Worm (Caenorhabditis elegans) whole organism, mixed stage, embryonic: Measurements from ENCODE around the gene T05B4.13.

ENCODE experiments used
- bed-3 ChIP-seq: fragments of 200-800 bp; sonication (Bioruptor generic); optimal IDR thresholded peaks from 3 replicates; lab custom pipeline; 2018; ENCODE audit warnings: mild to moderate bottlenecking, missing genetic modification characterization, moderate library complexity, missing compliant biosample characterization
- blmp-1 ChIP-seq: fragments of 150-350 bp; optimal IDR thresholded peaks from 2 replicates; lab custom pipeline; 2014; ENCODE audit warnings: missing biosample characterization, missing genetic modification characterization
- ceh-39 ChIP-seq: fragments of 150-350 bp; optimal IDR thresholded peaks from 2 replicates; lab custom pipeline; 2014; ENCODE audit warnings: missing biosample characterization, missing genetic modification characterization
- ceh-43 ChIP-seq: fragments of 200-800 bp; sonication (Bioruptor generic); optimal IDR thresholded peaks from 2 replicates; lab custom pipeline; 2018; ENCODE audit warnings: mild to moderate bottlenecking, missing genetic modification characterization, moderate library complexity, missing compliant biosample characterization
- ceh-83 ChIP-seq: fragments of 200-800 bp; sonication (Bioruptor generic); optimal IDR thresholded peaks from 2 replicates; lab custom pipeline; 2018; ENCODE audit warnings: mild to moderate bottlenecking, missing genetic modification characterization, missing compliant biosample characterization
- ces-1 ChIP-seq: fragments of 150-350 bp; optimal IDR thresholded peaks from 2 replicates; lab custom pipeline; 2014; ENCODE audit warnings: missing biosample characterization, missing genetic modification reagents, missing genetic modification characterization
- cnd-1 ChIP-seq: fragments of 200-800 bp; sonication (Bioruptor generic); optimal IDR thresholded peaks from 2 replicates; lab custom pipeline; 2018; ENCODE audit warnings: mild to moderate bottlenecking, missing genetic modification characterization, missing compliant biosample characterization
- drap-1 ChIP-seq: fragments of 200-800 bp; sonication (Bioruptor generic); optimal IDR thresholded peaks from 3 replicates; lab custom pipeline; 2018; ENCODE audit warnings: mild to moderate bottlenecking, missing genetic modification characterization, missing compliant biosample characterization
- elt-3 ChIP-seq: fragments of 150-350 bp; optimal IDR thresholded peaks from 2 replicates; lab custom pipeline; 2014; ENCODE audit warnings: missing biosample characterization, missing genetic modification characterization
- flh-1 ChIP-seq: fragments of 200-800 bp; sonication (Bioruptor generic); optimal IDR thresholded peaks from 2 replicates; lab custom pipeline; 2018; ENCODE audit warnings: mild to moderate bottlenecking, missing genetic modification characterization, moderate library complexity, missing compliant biosample characterization
- hlh-1 ChIP-seq: fragments of 150-350 bp; optimal IDR thresholded peaks from 2 replicates; lab custom pipeline; 2014; ENCODE audit warnings: missing biosample characterization, missing genetic modification reagents, missing genetic modification characterization
- lin-13 ChIP-seq: fragments of 150-350 bp; optimal IDR thresholded peaks from 2 replicates; lab custom pipeline; 2014; ENCODE audit warnings: missing biosample characterization, missing genetic modification characterization
- lsy-2 ChIP-seq: fragments of 150-350 bp; optimal IDR thresholded peaks from 2 replicates; lab custom pipeline; 2014; ENCODE audit warnings: missing biosample characterization, missing genetic modification characterization
- mab-5 ChIP-seq: fragments of 150-350 bp; optimal IDR thresholded peaks from 2 replicates; lab custom pipeline; 2014; ENCODE audit warnings: missing biosample characterization, missing genetic modification characterization
- mep-1 ChIP-seq: fragments of 150-350 bp; optimal IDR thresholded peaks from 2 replicates; lab custom pipeline; 2017; ENCODE audit warnings: missing biosample characterization, missing genetic modification reagents, missing genetic modification characterization, inconsistent platforms
- mls-2 ChIP-seq: sonication (generic microtip); optimal IDR thresholded peaks from 2 replicates; lab custom pipeline; 2016; ENCODE audit warnings: mild to moderate bottlenecking, missing genetic modification characterization, moderate library complexity, missing compliant biosample characterization
- nhr-12 ChIP-seq: fragments of 150-350 bp; optimal IDR thresholded peaks from 2 replicates; lab custom pipeline; 2014; ENCODE audit warnings: missing biosample characterization, missing genetic modification characterization
- nhr-2 ChIP-seq: fragments of 150-350 bp; optimal IDR thresholded peaks from 2 replicates; lab custom pipeline; 2014; ENCODE audit warnings: missing biosample characterization, missing genetic modification characterization
- nhr-237 ChIP-seq: fragments of 150-350 bp; optimal IDR thresholded peaks from 2 replicates; lab custom pipeline; 2014; ENCODE audit warnings: missing biosample characterization, missing genetic modification characterization
- nhr-28 ChIP-seq: fragments of 150-350 bp; optimal IDR thresholded peaks from 2 replicates; lab custom pipeline; 2014; ENCODE audit warnings: missing biosample characterization, missing genetic modification characterization
- nhr-76 ChIP-seq: sonication (generic microtip); optimal IDR thresholded peaks from 2 replicates; lab custom pipeline; 2017; ENCODE audit warnings: missing biosample characterization, missing genetic modification characterization
- pha-4 ChIP-seq: fragments of 150-350 bp; optimal IDR thresholded peaks from 2 replicates; lab custom pipeline; 2018; ENCODE audit warnings: missing biosample characterization, missing genetic modification reagents, missing genetic modification characterization
- snpc-4 ChIP-seq: fragments of 150-350 bp; optimal IDR thresholded peaks from 2 replicates; lab custom pipeline; 2014; ENCODE audit warnings: missing biosample characterization, missing genetic modification characterization
- sptf-1 ChIP-seq: sonication (generic microtip); optimal IDR thresholded peaks from 2 replicates; lab custom pipeline; 2017; ENCODE audit warnings: mild to moderate bottlenecking, missing genetic modification characterization, moderate library complexity, missing compliant biosample characterization
- tbx-8 ChIP-seq: fragments of 200-800 bp; sonication (Bioruptor generic); optimal IDR thresholded peaks from 2 replicates; lab custom pipeline; 2018; ENCODE audit warnings: mild to moderate bottlenecking, missing genetic modification characterization, moderate library complexity, missing compliant biosample characterization
- unc-39 ChIP-seq: fragments of 150-350 bp; optimal IDR thresholded peaks from 2 replicates; lab custom pipeline; 2014; ENCODE audit warnings: missing biosample characterization, missing genetic modification characterization
- unc-62 ChIP-seq: fragments of 150-350 bp; optimal IDR thresholded peaks from 2 replicates; lab custom pipeline; 2014; ENCODE audit warnings: missing biosample characterization, missing genetic modification reagents, missing genetic modification characterization
- zip-8 ChIP-seq: fragments of 150-350 bp; optimal IDR thresholded peaks from 2 replicates; lab custom pipeline; 2014; ENCODE audit warnings: missing biosample characterization, missing genetic modification characterization

Gene T05B4.13

DNA sequence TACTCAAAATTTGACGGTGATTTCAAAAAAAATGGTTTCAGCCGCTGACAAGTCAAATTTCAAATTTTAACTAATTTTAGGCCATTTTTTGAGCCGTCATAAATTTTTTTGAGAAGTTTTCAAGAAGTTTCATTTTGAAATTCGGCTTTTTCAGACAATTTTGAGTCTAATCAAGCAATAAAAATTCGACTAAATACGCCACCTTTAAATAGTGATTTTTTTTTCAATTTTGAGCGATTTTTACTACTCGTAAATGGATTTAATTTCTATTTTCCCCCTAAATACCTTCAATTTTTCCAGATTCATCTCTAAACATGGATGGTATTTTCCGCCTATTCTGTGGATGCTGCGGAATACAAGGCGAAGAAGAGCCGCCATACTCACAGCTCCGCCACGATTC lies 16.9 kb upstream of the T05B4.13 start, which contains the start of gene Y45G5AL.1:
Gene Y45G5AL.1, plus strand, starts transcription at position 301 of the 400 bp plus-strand sequence.
- TF ChIP-seq zip-8 (tag; lab: Kevin White, UChicago) (no peak), nhr-28 (tag; lab: Kevin White, UChicago) (no peak), sptf-1 (tag; lab: Kevin White, UChicago) (no peak), ceh-39 (tag; lab: Kevin White, UChicago) (no peak), elt-3 (no peak), mls-2 (tag; lab: Kevin White, UChicago) (no peak), snpc-4 (no peak)
- TF ChIP-seq, all 35 proteins: peak for 0

DNA sequence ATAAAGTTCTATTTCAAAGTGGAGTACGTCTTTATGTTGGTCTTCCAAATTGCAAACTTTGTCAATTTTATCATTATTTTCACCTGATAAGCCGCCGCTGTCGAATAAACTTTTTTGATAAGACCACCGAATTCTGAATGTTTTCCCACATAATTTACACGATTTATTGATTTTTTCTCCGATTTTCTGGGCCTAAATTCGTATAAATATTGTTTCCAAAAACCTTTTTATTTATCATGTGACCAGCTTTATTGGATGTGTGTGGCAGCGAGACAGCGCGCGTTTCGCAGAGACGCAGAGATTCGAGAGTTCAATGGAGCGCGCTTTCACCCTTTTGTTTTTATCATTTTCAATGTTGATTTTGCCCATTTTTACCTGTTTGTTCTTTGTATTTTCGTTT lies 15.7 kb upstream of the T05B4.13 start:
- TF ChIP-seq bed-3 (GFP tag; lab: Kevin White, UChicago) (peak; percentile 32), drap-1 (no peak), mep-1 (peak; percentile 39), nhr-237 (tag; lab: Kevin White, UChicago) (peak; percentile 9), ceh-39 (tag; lab: Kevin White, UChicago) (peak; percentile 32), ces-1 (peak; percentile 70), ceh-83 (no peak), lsy-2 (tag; lab: Kevin White, UChicago) (peak; percentile 35)

DNA sequence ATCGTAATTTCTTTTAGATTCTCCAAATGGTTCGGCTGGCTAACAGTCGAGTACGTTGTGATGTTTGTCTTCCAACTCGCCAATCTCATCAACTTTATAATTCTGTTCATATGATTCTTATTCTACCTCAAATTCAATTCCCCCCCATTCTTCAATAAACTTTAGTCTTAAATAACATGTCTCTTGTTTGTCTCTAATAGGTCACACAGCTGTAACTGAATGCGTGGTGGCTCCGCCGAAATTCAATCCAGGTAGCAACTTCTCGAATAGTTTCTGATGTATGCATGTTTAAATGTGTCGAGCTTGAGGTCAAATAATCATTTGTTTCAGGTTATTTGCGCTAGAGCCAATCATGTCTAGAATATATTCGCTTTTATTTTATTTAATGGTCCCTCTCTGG lies 11.4 kb upstream of the T05B4.13 start, which contains the start of gene lgc-29:
Gene lgc-29, plus strand, starts transcription at position 301 of the 400 bp plus-strand sequence.
- TF ChIP-seq nhr-76 (tag; lab: Kevin White, UChicago) (no peak), tbx-8 (GFP tag; lab: Kevin White, UChicago) (no peak), lsy-2 (tag; lab: Kevin White, UChicago) (no peak), mls-2 (tag; lab: Kevin White, UChicago) (no peak), mep-1 (no peak), ceh-43 (GFP tag; lab: Kevin White, UChicago) (no peak), nhr-28 (tag; lab: Kevin White, UChicago) (no peak), ceh-39 (tag; lab: Kevin White, UChicago) (no peak), zip-8 (tag; lab: Kevin White, UChicago) (no peak)

DNA sequence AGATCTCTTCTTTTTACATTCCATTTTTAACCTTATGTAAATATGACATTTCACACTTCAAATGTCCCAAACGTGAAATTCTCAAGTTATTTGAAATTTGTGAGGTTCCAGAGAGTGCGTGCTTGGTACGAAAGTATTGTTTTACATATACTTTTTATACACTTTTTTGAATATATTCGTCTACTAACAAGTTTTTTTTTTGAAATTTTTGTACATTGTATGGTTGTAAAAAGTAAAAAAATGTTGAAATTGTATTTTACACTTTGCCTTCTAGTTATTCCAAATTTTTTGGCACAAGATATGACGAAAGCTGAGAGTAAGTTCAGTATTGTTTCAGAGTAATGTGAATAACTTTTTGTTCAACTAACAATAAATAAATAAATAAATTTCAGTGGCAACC lies 7.4 kb upstream of the T05B4.13 start, which contains the start of gene lgc-1:
Gene lgc-1, plus strand, starts transcription at position 301 of the 400 bp plus-strand sequence.
- TF ChIP-seq drap-1: no peak
- no peak for TF ChIP-seq cnd-1 (tag; lab: Kevin White, UChicago)
- no peak for TF ChIP-seq nhr-28 (tag; lab: Kevin White, UChicago)
- TF ChIP-seq ceh-83: no peak
- no peak for TF ChIP-seq snpc-4
- no peak for TF ChIP-seq unc-62 (GFP tag; lab: Kevin White, UChicago)
- TF ChIP-seq, all 35 proteins: peak for 0

DNA sequence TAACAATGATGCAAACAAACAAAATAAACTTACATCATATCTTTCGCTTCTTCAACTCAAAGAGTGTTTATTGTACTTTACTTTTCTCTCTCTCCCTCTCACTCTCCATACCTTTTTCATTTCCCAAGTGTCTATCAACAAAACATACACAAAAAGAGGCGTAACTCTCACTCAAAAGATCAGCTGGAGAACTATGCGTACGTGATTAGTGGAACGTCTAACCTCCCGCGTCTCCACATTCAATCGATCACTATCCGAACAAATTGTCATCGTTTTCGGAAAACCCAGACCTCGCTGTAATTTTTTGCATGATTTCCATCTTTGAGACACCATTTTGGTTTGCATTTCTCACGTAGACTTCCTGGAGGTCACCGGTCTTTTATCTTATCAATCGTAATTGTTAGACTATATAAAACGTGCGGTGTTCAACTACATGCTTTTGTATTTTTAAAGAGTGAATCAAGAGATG lies 4.2 kb upstream of the T05B4.13 start, which contains the start of gene nhr-57:
Gene nhr-57, plus strand, starts transcription at position 419 of the 469 bp plus-strand sequence.
- TF ChIP-seq unc-39: no peak
- peak; percentile 41 for TF ChIP-seq unc-62 (GFP tag; lab: Kevin White, UChicago)
- peak; percentile 87 for TF ChIP-seq elt-3
- TF ChIP-seq nhr-237 (tag; lab: Kevin White, UChicago): peak; percentile 31
- TF ChIP-seq mab-5 (tag; lab: Kevin White, UChicago): no peak
- no peak for TF ChIP-seq nhr-2 (tag; lab: Kevin White, UChicago)
- TF ChIP-seq blmp-1 (tag; lab: Kevin White, UChicago): no peak
- TF ChIP-seq, all 35 proteins: peak for 3

DNA sequence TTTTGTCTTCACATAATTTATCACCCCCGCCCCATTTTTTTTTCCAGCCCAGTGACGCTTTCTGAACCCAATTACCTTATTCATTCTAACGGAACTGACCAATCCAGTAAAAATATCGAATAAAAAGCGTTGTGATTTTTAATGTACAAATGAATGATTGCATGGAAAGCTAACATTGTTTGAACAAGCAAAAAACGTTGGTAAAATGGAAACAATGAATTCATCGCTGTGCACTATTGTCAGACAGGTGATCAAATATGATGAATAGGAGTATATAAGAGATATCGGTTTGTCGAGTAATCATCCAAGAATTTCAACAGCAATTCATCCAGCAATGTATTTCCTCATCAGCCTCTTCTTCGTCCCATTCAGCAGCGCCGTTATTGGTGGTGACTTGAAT lies 2.3 kb upstream of the T05B4.13 start, which contains the start of gene phat-4:
Gene phat-4, plus strand, starts transcription at position 301 of the 400 bp plus-strand sequence.
- TF ChIP-seq lin-13 (tag; lab: Kevin White, UChicago) (no peak), hlh-1 (tag; lab: Kevin White, UChicago) (no peak), nhr-28 (tag; lab: Kevin White, UChicago) (no peak), pha-4 (tag; lab: Kevin White, UChicago) (no peak), flh-1 (no peak), cnd-1 (tag; lab: Kevin White, UChicago) (no peak), ces-1 (no peak), zip-8 (tag; lab: Kevin White, UChicago) (no peak), ceh-39 (tag; lab: Kevin White, UChicago) (no peak), nhr-12 (tag; lab: Kevin White, UChicago) (no peak), ceh-83 (no peak), nhr-76 (tag; lab: Kevin White, UChicago) (no peak), nhr-2 (tag; lab: Kevin White, UChicago) (no peak), bed-3 (GFP tag; lab: Kevin White, UChicago) (no peak)
